Worm (Caenorhabditis elegans): ENCODE data around the gene ZK856.14.

DNA sequence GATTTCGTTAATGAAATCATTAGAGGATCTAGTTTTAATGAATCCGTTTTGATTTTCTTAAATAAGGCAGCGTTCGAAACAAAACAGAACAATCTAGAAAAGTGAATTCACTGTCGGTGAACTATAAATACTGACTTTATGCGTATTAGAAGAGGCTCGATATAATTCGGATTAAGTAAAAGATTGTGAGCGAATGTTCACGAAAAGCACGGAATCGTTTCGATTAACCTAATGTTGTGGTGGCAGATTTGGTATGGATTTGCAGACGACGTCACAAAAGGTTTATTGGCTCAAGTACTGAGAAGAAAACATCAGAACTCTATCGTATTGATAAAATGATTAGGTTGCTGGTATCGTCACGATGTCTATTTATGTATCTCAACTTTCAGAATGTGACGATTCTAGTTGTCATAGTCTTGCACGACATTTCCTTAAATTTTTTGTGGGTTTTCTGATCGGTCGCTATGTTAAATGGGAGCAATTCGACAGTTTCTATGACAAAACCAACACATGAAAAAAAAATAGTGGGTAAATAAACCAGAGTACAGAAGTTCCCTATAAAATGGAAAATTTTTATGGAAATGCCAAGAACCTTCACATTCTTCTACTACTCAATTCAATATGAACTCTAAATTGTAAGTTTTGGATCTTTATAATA, 12.5 kb downstream of the ZK856.14 start, which contains the start of the genes pyt-1 and fipr-7:
- TF ChIP-seq blmp-1 (tag; optimal IDR thresholded peaks at IDR 0.05; ENCODE audit: insufficient read depth) = no peak
- TF ChIP-seq unc-62 (GFP tag; optimal IDR thresholded peaks at IDR 0.05) = no peak
- TF ChIP-seq ztf-4 (tag; optimal IDR thresholded peaks at IDR 0.05) = no peak
- no peak for TF ChIP-seq mdl-1 (tag; optimal IDR thresholded peaks at IDR 0.05)
- no peak for TF ChIP-seq ama-1 (optimal IDR thresholded peaks at IDR 0.05)
- TF ChIP-seq aly-2 (tag; optimal IDR thresholded peaks at IDR 0.05) = no peak
- TF ChIP-seq lin-39 (tag; optimal IDR thresholded peaks at IDR 0.05) = no peak

Measured in whole organism, L2 larva.